In genomic region chr2L:12347862-12348261, dm6 we compare ENCODE assay signal across 1 fruit fly cellular context.
A peak's percentile ranks its signal among the peaks of the same experiment; 100 is the strongest.
TF ChIP-seq lines count a peak whose summit lies in the region.

No protein-coding gene starts in this region.

TF ChIP-seq in whole organism, embryonic, 481 proteins besides CTCF, POLR2A, EP300 and RAD21 (continued from another document):
- peak in 1 of 2 experiments; percentile 38 for TF ChIP-seq Trl (optimal IDR thresholded peaks at IDR 0.05; lab: Kevin White, UChicago)
- TF ChIP-seq Trl (GFP tag; optimal IDR thresholded peaks at IDR 0.05; lab: Kevin White, UChicago), result no peak
- TF ChIP-seq CG10543 (GFP tag; optimal IDR thresholded peaks at IDR 0.05; lab: Kevin White, UChicago), result peak; percentile 17
- 0 out of 2 replicates have a peak, but pooled peaks have one; percentile 21 for TF ChIP-seq amos (GFP tag; IDR thresholded peaks at IDR 0.05; lab: Robert Waterston, UW; ENCODE audit: partially characterized antibody)
- no peak for TF ChIP-seq CG6813 (GFP tag; optimal IDR thresholded peaks at IDR 0.05; lab: Kevin White, UChicago)
- no peak for TF ChIP-seq twi (tag; optimal IDR thresholded peaks at IDR 0.05; lab: Kevin White, UChicago)
- TF ChIP-seq CG11504 (tag; optimal IDR thresholded peaks at IDR 0.05; lab: Kevin White, UChicago), result no peak
- TF ChIP-seq lab (GFP tag; optimal IDR thresholded peaks at IDR 0.05; lab: Kevin White, UChicago), result peak; percentile 51
- no peak for TF ChIP-seq CG8290 (GFP tag; optimal IDR thresholded peaks at IDR 0.05; lab: Kevin White, UChicago)
- TF ChIP-seq CG8290 (tag; optimal IDR thresholded peaks at IDR 0.05; lab: Kevin White, UChicago), result peak in 1 of 2 experiments; percentile 2
- TF ChIP-seq sug (tag; optimal IDR thresholded peaks at IDR 0.05; lab: Kevin White, UChicago), result peak; percentile 20
- 0 out of 3 replicates have a peak, but pooled peaks have one; percentile 55 for TF ChIP-seq z (GFP tag; IDR thresholded peaks at IDR 0.05; lab: Robert Waterston, UW)
- TF ChIP-seq NC2β (GFP tag; optimal IDR thresholded peaks at IDR 0.05; lab: Kevin White, UChicago), result no peak
- no peak for TF ChIP-seq sc (optimal IDR thresholded peaks at IDR 0.05; lab: Kevin White, UChicago)
- no peak for TF ChIP-seq sc (GFP tag; optimal IDR thresholded peaks at IDR 0.05; lab: Kevin White, UChicago)
- TF ChIP-seq Pdp1 (GFP tag; optimal IDR thresholded peaks at IDR 0.05; lab: Kevin White, UChicago), result peak in 1 of 2 experiments; percentile 64
- TF ChIP-seq CG15479 (GFP tag; optimal IDR thresholded peaks at IDR 0.05; lab: Kevin White, UChicago), result peak; percentile 62
- peak; percentile 44 for TF ChIP-seq Deaf1 (tag; optimal IDR thresholded peaks at IDR 0.05; lab: Kevin White, UChicago)
- no peak for TF ChIP-seq CG14860 (GFP tag; IDR thresholded peaks at IDR 0.05; lab: Robert Waterston, UW; ENCODE audit: partially characterized antibody)
- peak; percentile 48 for TF ChIP-seq Med (GFP tag; lab: Kevin White, UChicago)
- TF ChIP-seq Jarid2 (GFP tag; optimal IDR thresholded peaks at IDR 0.05; lab: Kevin White, UChicago), result peak; percentile 53
- peak; percentile 35; the same call in 1 of the 2 replicates for TF ChIP-seq sens-2 (GFP tag; IDR thresholded peaks at IDR 0.05; lab: Robert Waterston, UW)
- TF ChIP-seq exex (tag; optimal IDR thresholded peaks at IDR 0.05; lab: Kevin White, UChicago), result peak; percentile 99
- TF ChIP-seq danr (GFP tag; IDR thresholded peaks at IDR 0.05; lab: Robert Waterston, UW), result no peak
- peak; percentile 84 for TF ChIP-seq mirr (GFP tag; optimal IDR thresholded peaks at IDR 0.05; lab: Kevin White, UChicago)
- no peak for TF ChIP-seq org-1 (GFP tag; optimal IDR thresholded peaks at IDR 0.05; lab: Kevin White, UChicago)
- TF ChIP-seq ttk (GFP tag; IDR thresholded peaks at IDR 0.05; lab: Robert Waterston, UW), result no peak
- no peak for TF ChIP-seq CG12104 (GFP tag; optimal IDR thresholded peaks at IDR 0.05; lab: Kevin White, UChicago)
